Fruit fly (Drosophila melanogaster) whole organism, embryonic: ENCODE results near the gene blot.
A peak's percentile ranks its signal among the peaks of the same experiment; 100 is the strongest.

ENCODE experiments used
- Atf-2 ChIP-seq: fragments of 200-800 bp; sonication (Bioruptor generic); optimal IDR thresholded peaks from 2 replicates; lab custom pipeline; 2016; ENCODE audit warnings: missing biosample characterization, missing genetic modification characterization
- Awh ChIP-seq: fragments of 200-800 bp; sonication (Bioruptor generic); IDR thresholded peaks from 2 replicates; pipeline ENCODE4, ENCODE4 v1.3.6; 2022; ENCODE audit warnings: missing biosample characterization, missing genetic modification characterization
- C15 ChIP-seq: fragments of 200-800 bp; sonication (Bioruptor generic); IDR thresholded peaks from 3 replicates; pipeline ENCODE4 v1.3.6; 2022; ENCODE audit warnings: missing biosample characterization, missing genetic modification characterization
- CG10274 ChIP-seq: fragments of 200-800 bp; sonication (Bioruptor generic); optimal IDR thresholded peaks from 3 replicates; lab custom pipeline; 2017; ENCODE audit warnings: missing biosample characterization, mild to moderate bottlenecking, missing genetic modification characterization
- CG10462 ChIP-seq: fragments of 200-800 bp; sonication (Bioruptor generic); optimal IDR thresholded peaks from 2 replicates; lab custom pipeline; 2016; ENCODE audit warnings: missing biosample characterization, missing genetic modification characterization
- CG10565 ChIP-seq: fragments of 200-800 bp; sonication (Bioruptor generic); optimal IDR thresholded peaks from 3 replicates; lab custom pipeline; 2016; ENCODE audit warnings: missing biosample characterization, mild to moderate bottlenecking, missing genetic modification characterization
- CG12942 ChIP-seq: fragments of 200-800 bp; sonication (Bioruptor generic); optimal IDR thresholded peaks from 3 replicates; lab custom pipeline; 2016; ENCODE audit warnings: missing biosample characterization, missing genetic modification characterization
- CG13624 ChIP-seq: fragments of 200-800 bp; sonication (Bioruptor generic); optimal IDR thresholded peaks from 2 replicates; lab custom pipeline; 2016; ENCODE audit warnings: missing biosample characterization, missing genetic modification characterization
- CG14710 ChIP-seq: fragments of 200-800 bp; sonication (Bioruptor generic); optimal IDR thresholded peaks from 3 replicates; lab custom pipeline; 2019; ENCODE audit warnings: missing biosample characterization, mild to moderate bottlenecking, missing genetic modification characterization, moderate library complexity
- CG14860 ChIP-seq: fragments of 200-800 bp; sonication (Bioruptor generic); IDR thresholded peaks from 3 replicates; pipeline ENCODE4 v1.3.6; 2022; ENCODE audit warnings: missing biosample characterization, missing genetic modification characterization; ENCODE audit not compliant: partially characterized antibody
- CG15479 ChIP-seq: fragments of 200-800 bp; sonication (Bioruptor generic); optimal IDR thresholded peaks from 3 replicates; lab custom pipeline; 2019; ENCODE audit warnings: missing biosample characterization, mild to moderate bottlenecking, missing genetic modification characterization, moderate library complexity
- CG1603 ChIP-seq: fragments of 200-800 bp; sonication (Bioruptor generic); optimal IDR thresholded peaks from 2 replicates; lab custom pipeline; 2019; ENCODE audit warnings: missing biosample characterization, mild to moderate bottlenecking, missing genetic modification characterization, moderate library complexity
- CG17359 ChIP-seq: fragments of 200-800 bp; sonication (Bioruptor generic); optimal IDR thresholded peaks from 3 replicates; lab custom pipeline; 2018; ENCODE audit warnings: missing biosample characterization, mild to moderate bottlenecking, missing genetic modification characterization, moderate library complexity
- CG2202 ChIP-seq: fragments of 200-800 bp; sonication (Bioruptor generic); optimal IDR thresholded peaks from 2 replicates; lab custom pipeline; 2018; ENCODE audit warnings: missing biosample characterization, mild to moderate bottlenecking, missing genetic modification characterization
- CG5953 ChIP-seq: fragments of 200-800 bp; sonication (Bioruptor generic); IDR thresholded peaks from 2 replicates; pipeline ENCODE4 v1.3.6; 2022; ENCODE audit warnings: missing biosample characterization, missing genetic modification characterization
- CG6689 ChIP-seq: fragments of 200-800 bp; sonication (Bioruptor generic); IDR thresholded peaks from 2 replicates; pipeline ENCODE4 v1.3.6; 2022; ENCODE audit warnings: missing biosample characterization, missing genetic modification characterization
- CG7271 ChIP-seq: fragments of 200-800 bp; sonication (Bioruptor generic); optimal IDR thresholded peaks from 2 replicates; lab custom pipeline; 2018; ENCODE audit warnings: missing biosample characterization, mild to moderate bottlenecking, missing genetic modification characterization, moderate library complexity
- CG8388 ChIP-seq: fragments of 200-800 bp; sonication (Bioruptor generic); optimal IDR thresholded peaks from 2 replicates; lab custom pipeline; 2019; ENCODE audit warnings: missing biosample characterization, mild to moderate bottlenecking, missing genetic modification characterization, moderate library complexity
- CG9215 ChIP-seq: fragments of 200-800 bp; sonication (Bioruptor generic); IDR thresholded peaks from 2 replicates; pipeline ENCODE4 v1.3.6; 2022; ENCODE audit warnings: missing biosample characterization, missing genetic modification characterization
- CHES-1-like ChIP-seq: fragments of 200-800 bp; sonication (Bioruptor generic); optimal IDR thresholded peaks from 2 replicates; lab custom pipeline; 2016; ENCODE audit warnings: missing biosample characterization, missing genetic modification characterization
- Dll ChIP-seq: fragments of 200-800 bp; sonication (Bioruptor generic); IDR thresholded peaks from 4 replicates; pipeline ENCODE4 v1.3.6; 2022; ENCODE audit warnings: missing biosample characterization, missing genetic modification characterization; ENCODE audit not compliant: partially characterized antibody
- Dp ChIP-seq: fragments of 200-800 bp; sonication (Bioruptor generic); optimal IDR thresholded peaks from 2 replicates; lab custom pipeline; 2018; ENCODE audit warnings: missing biosample characterization, mild to moderate bottlenecking, missing genetic modification characterization, moderate library complexity
- Hr51 ChIP-seq, 2 experiments: fragments of 200-800 bp; sonication (Bioruptor generic); optimal IDR thresholded peaks; 2 replicates in 1 of 2; 3 replicates in 1 of 2; lab custom pipeline; 2016 to 2018; ENCODE audit warnings: missing biosample characterization in 2 of 2, missing genetic modification characterization in 2 of 2, mild to moderate bottlenecking in 1 of 2, moderate library complexity in 1 of 2
- Lhr ChIP-seq: fragments of 200-800 bp; sonication (Bioruptor generic); optimal IDR thresholded peaks from 3 replicates; lab custom pipeline; 2017; ENCODE audit warnings: mild to moderate bottlenecking, missing biosample characterization, missing genetic modification reagents, missing genetic modification characterization
- Mes4 ChIP-seq: fragments of 200-800 bp; sonication (Bioruptor generic); optimal IDR thresholded peaks from 2 replicates; lab custom pipeline; 2016; ENCODE audit warnings: missing biosample characterization, missing genetic modification characterization
- NFAT ChIP-seq: fragments of 200-800 bp; sonication (Bioruptor generic); IDR thresholded peaks from 2 replicates; pipeline ENCODE4 v1.3.6; 2022; ENCODE audit warnings: missing biosample characterization, missing genetic modification characterization
- Oaz ChIP-seq: fragments of 200-800 bp; sonication (Bioruptor generic); IDR thresholded peaks from 2 replicates; pipeline ENCODE4 v1.3.6; 2022; ENCODE audit warnings: missing biosample characterization, missing genetic modification characterization
- Sry-β ChIP-seq: fragments of 200-800 bp; sonication (Bioruptor generic); optimal IDR thresholded peaks from 2 replicates; lab custom pipeline; 2018; ENCODE audit warnings: missing biosample characterization, mild to moderate bottlenecking, missing genetic modification characterization, moderate library complexity
- cas ChIP-seq: fragments of 200-800 bp; sonication (Bioruptor generic); IDR thresholded peaks from 2 replicates; pipeline ENCODE4 v1.3.6; 2022; ENCODE audit warnings: missing biosample characterization, missing genetic modification characterization
- chinmo ChIP-seq: fragments of 200-800 bp; sonication (Bioruptor generic); IDR thresholded peaks from 4 replicates; pipeline ENCODE4 v1.3.6; 2022; ENCODE audit warnings: missing biosample characterization, missing genetic modification characterization; ENCODE audit not compliant: partially characterized antibody
- croc ChIP-seq: fragments of 200-800 bp; sonication (Bioruptor generic); conservative IDR thresholded peaks from 3 replicates; pipeline ENCODE4 v1.3.6; 2022; ENCODE audit warnings: missing biosample characterization, missing genetic modification characterization
- eve ChIP-seq, 2 experiments: fragments of >200 bp; optimal IDR thresholded peaks; 2 replicates each; lab custom pipeline; 2017; ENCODE audit warnings: missing biosample characterization in 2 of 2, missing genetic modification characterization in 2 of 2
- gsb ChIP-seq: fragments of 200-800 bp; sonication (Bioruptor generic); IDR thresholded peaks from 2 replicates; pipeline ENCODE4 v1.3.6; 2022; ENCODE audit warnings: missing biosample characterization, missing genetic modification characterization
- h ChIP-seq: fragments of >200 bp; optimal IDR thresholded peaks from 2 replicates; lab custom pipeline; 2017
- hth ChIP-seq: fragments of >200 bp; optimal IDR thresholded peaks from 2 replicates; lab custom pipeline; 2017; ENCODE audit warnings: inconsistent platforms
- knrl ChIP-seq: fragments of 200-800 bp; sonication (Bioruptor generic); IDR thresholded peaks from 3 replicates; pipeline ENCODE4 v1.3.6; 2022; ENCODE audit warnings: missing biosample characterization, missing genetic modification characterization; ENCODE audit not compliant: partially characterized antibody
- lbe ChIP-seq: fragments of 200-800 bp; sonication (Bioruptor generic); optimal IDR thresholded peaks from 2 replicates; lab custom pipeline; 2016; ENCODE audit warnings: missing biosample characterization, mild to moderate bottlenecking, missing genetic modification characterization
- pfk ChIP-seq: fragments of 200-800 bp; sonication (Bioruptor generic); optimal IDR thresholded peaks from 2 replicates; lab custom pipeline; 2018; ENCODE audit warnings: missing biosample characterization, mild to moderate bottlenecking, missing genetic modification characterization, moderate library complexity
- phol ChIP-seq: fragments of 200-800 bp; sonication (Bioruptor generic); optimal IDR thresholded peaks from 3 replicates; lab custom pipeline; 2018; ENCODE audit warnings: missing biosample characterization, mild to moderate bottlenecking, missing genetic modification characterization, moderate library complexity
- sima ChIP-seq: fragments of 200-800 bp; sonication (Bioruptor generic); optimal IDR thresholded peaks from 2 replicates; lab custom pipeline; 2016; ENCODE audit warnings: missing biosample characterization, missing genetic modification characterization
- sisA ChIP-seq: fragments of 200-800 bp; sonication (Bioruptor generic); IDR thresholded peaks from 2 replicates; pipeline ENCODE4 v1.3.6; 2022; ENCODE audit warnings: missing biosample characterization, missing genetic modification characterization
- toy ChIP-seq: fragments of 200-800 bp; sonication (Bioruptor generic); IDR thresholded peaks from 2 replicates; pipeline ENCODE4 v1.3.6; 2022; ENCODE audit warnings: missing biosample characterization, missing genetic modification characterization
- trem ChIP-seq: fragments of 200-800 bp; optimal IDR thresholded peaks from 3 replicates; lab custom pipeline; 2019; ENCODE audit warnings: missing biosample characterization, mild to moderate bottlenecking, missing genetic modification characterization, moderate library complexity
- yki ChIP-seq: fragments of >200 bp; optimal IDR thresholded peaks from 3 replicates; lab custom pipeline; 2018
- zf30C ChIP-seq: fragments of 200-800 bp; sonication (Bioruptor generic); optimal IDR thresholded peaks from 3 replicates; lab custom pipeline; 2018; ENCODE audit warnings: missing biosample characterization, mild to moderate bottlenecking, missing genetic modification characterization

The blot gene

dm6 chr3L:17415967-17416749, 5.2 kb downstream of the blot start (continued):
- TF ChIP-seq gsb: no peak
- no peak for TF ChIP-seq C15
- TF ChIP-seq Atf-2 (GFP tag; lab: Kevin White, UChicago): peak; percentile 8
- peak; percentile 66 for TF ChIP-seq phol (tag; lab: Kevin White, UChicago)
- no peak for TF ChIP-seq chinmo (GFP tag; lab: Robert Waterston, UW)
- TF ChIP-seq zf30C (GFP tag; lab: Kevin White, UChicago): peak; percentile 96
- no peak for TF ChIP-seq CG9215 (GFP tag; lab: Robert Waterston, UW)
- TF ChIP-seq CG6689: peak; percentile 49
- no peak for TF ChIP-seq h
- no peak for TF ChIP-seq croc (GFP tag; lab: Robert Waterston, UW)
- TF ChIP-seq Mes4: peak; percentile 42
- no peak for TF ChIP-seq CG13624
- no peak for TF ChIP-seq sisA (GFP tag; lab: Robert Waterston, UW)
- TF ChIP-seq pfk (GFP tag; lab: Kevin White, UChicago): no peak
- peak; percentile 78 for TF ChIP-seq CG14710 (tag; lab: Kevin White, UChicago)
- TF ChIP-seq CG17359 (tag; lab: Kevin White, UChicago): no peak
- TF ChIP-seq CG5953 (GFP tag; lab: Robert Waterston, UW): no peak
- peak; percentile 56 for TF ChIP-seq trem (tag; lab: Kevin White, UChicago)
- TF ChIP-seq yki (lab: Kevin White, UChicago): no peak
- no peak for TF ChIP-seq Dll (GFP tag; lab: Robert Waterston, UW)
- no peak for TF ChIP-seq Sry-β
- peak in 1 of 2 experiments; percentile 83 for TF ChIP-seq eve (GFP tag; optimal IDR thresholded peaks at IDR 0.05; lab: Kevin White, UChicago)
- TF ChIP-seq Awh (GFP tag; lab: Robert Waterston, UW): no peak
- TF ChIP-seq hth (lab: Kevin White, UChicago): no peak
- no peak for TF ChIP-seq toy (GFP tag; lab: Robert Waterston, UW)
- TF ChIP-seq Lhr: no peak
- peak in 1 of 2 experiments; percentile 43 for TF ChIP-seq Hr51 (GFP tag; optimal IDR thresholded peaks at IDR 0.05; lab: Kevin White, UChicago)
- no peak for TF ChIP-seq CG10565
- no peak for TF ChIP-seq CG14860 (GFP tag; lab: Robert Waterston, UW)
- peak; percentile 43 for TF ChIP-seq CG8388 (GFP tag; lab: Kevin White, UChicago)
- TF ChIP-seq NFAT (GFP tag; lab: Robert Waterston, UW): no peak
- TF ChIP-seq CG15479 (GFP tag; lab: Kevin White, UChicago): peak; percentile 97
- TF ChIP-seq Oaz (GFP tag; lab: Robert Waterston, UW): no peak
- TF ChIP-seq cas (GFP tag; lab: Robert Waterston, UW): no peak
- TF ChIP-seq CG12942 (GFP tag; lab: Kevin White, UChicago): no peak
- TF ChIP-seq sima: no peak
- peak; percentile 23 for TF ChIP-seq CHES-1-like (GFP tag; lab: Kevin White, UChicago)
- TF ChIP-seq lbe (GFP tag; lab: Kevin White, UChicago): no peak
- no peak for TF ChIP-seq knrl (GFP tag; lab: Robert Waterston, UW)
- TF ChIP-seq CG10274 (GFP tag; lab: Kevin White, UChicago): no peak
- no peak for TF ChIP-seq Dp (GFP tag; lab: Kevin White, UChicago)
- peak; percentile 44 for TF ChIP-seq CG10462 (GFP tag; lab: Kevin White, UChicago)
- peak; percentile 69 for TF ChIP-seq CG2202
- peak; percentile 79 for TF ChIP-seq CG7271 (tag; lab: Kevin White, UChicago)
- peak; percentile 78 for TF ChIP-seq CG1603
